Worm (Caenorhabditis elegans): Measurements from ENCODE around the gene best-14.

DNA sequence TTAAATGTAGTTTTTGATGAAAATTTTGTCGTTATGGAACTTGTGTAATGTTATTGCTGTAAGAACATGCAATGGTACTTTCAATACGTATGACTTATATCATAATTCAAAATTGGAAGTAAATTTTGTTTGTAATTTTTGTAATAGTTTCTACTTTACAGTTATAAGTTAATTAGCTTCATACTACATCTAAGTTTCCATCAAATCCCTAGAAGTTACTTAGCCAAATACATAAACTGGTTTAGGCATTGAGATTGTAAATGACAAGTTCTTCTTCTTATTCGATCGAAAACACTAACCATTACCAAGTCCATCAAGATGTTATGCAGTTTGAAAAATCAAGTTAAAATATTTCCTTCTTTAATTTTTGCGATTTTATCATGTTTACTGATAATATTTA lies 8.1 kb upstream of the best-14 start, which contains the start of gene F32G8.2:
- TF ChIP-seq ama-1 (optimal IDR thresholded peaks at IDR 0.05) = no peak
- no peak for TF ChIP-seq ceh-13 (GFP tag; optimal IDR thresholded peaks at IDR 0.05)

Data from whole organism, early embryonic.